Fruit fly (Drosophila melanogaster) whole organism, embryonic: Measurements from ENCODE around the gene Pa1.

Source experiments
- Mes4 ChIP-seq: fragments of 200-800 bp; sonication (Bioruptor generic); optimal IDR thresholded peaks from 2 replicates; lab custom pipeline; 2016; ENCODE audit warnings: missing biosample characterization, missing genetic modification characterization

Gene Pa1

DNA sequence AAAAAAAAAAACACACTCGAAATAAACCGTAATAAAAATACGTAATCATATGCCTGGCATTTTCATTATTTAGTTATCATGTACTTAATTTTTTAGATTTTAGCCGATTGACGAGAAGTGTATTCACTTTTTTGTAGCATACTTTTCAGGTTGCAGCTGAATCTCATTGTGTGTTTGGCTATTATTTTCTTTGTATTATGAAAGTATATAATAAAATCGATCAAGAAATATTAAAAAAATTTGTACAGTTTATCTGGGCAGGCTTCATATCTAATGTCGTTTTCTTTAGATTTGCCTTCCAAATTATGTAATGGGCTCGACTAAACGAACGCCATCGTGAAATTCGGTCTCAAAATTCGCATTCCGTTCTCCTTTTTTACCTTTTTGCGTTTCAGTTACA is 50.6 kb downstream of the Pa1 start, which contains the start of gene CG15196:
CG15196 (plus strand) TSS at position 301 of the 400 bp plus-strand sequence.
- TF ChIP-seq Mes4 (GFP tag; lab: Kevin White, UChicago): no peak
